Worm (Caenorhabditis elegans) whole organism, mixed stage, embryonic: ENCODE results near the gene Y48C3A.20.

ENCODE experiments used
- blmp-1 ChIP-seq: fragments of 150-350 bp; optimal IDR thresholded peaks from 2 replicates; lab custom pipeline; 2014; ENCODE audit warnings: missing biosample characterization, missing genetic modification characterization
- lin-13 ChIP-seq: fragments of 150-350 bp; optimal IDR thresholded peaks from 2 replicates; lab custom pipeline; 2014; ENCODE audit warnings: missing biosample characterization, missing genetic modification characterization
- nhr-2 ChIP-seq: fragments of 150-350 bp; optimal IDR thresholded peaks from 2 replicates; lab custom pipeline; 2014; ENCODE audit warnings: missing biosample characterization, missing genetic modification characterization
- nhr-237 ChIP-seq: fragments of 150-350 bp; optimal IDR thresholded peaks from 2 replicates; lab custom pipeline; 2014; ENCODE audit warnings: missing biosample characterization, missing genetic modification characterization
- nhr-76 ChIP-seq: sonication (generic microtip); optimal IDR thresholded peaks from 2 replicates; lab custom pipeline; 2017; ENCODE audit warnings: missing biosample characterization, missing genetic modification characterization
- pha-4 ChIP-seq: fragments of 150-350 bp; optimal IDR thresholded peaks from 2 replicates; lab custom pipeline; 2018; ENCODE audit warnings: missing biosample characterization, missing genetic modification reagents, missing genetic modification characterization
- unc-39 ChIP-seq: fragments of 150-350 bp; optimal IDR thresholded peaks from 2 replicates; lab custom pipeline; 2014; ENCODE audit warnings: missing biosample characterization, missing genetic modification characterization

- TF ChIP-seq blmp-1 (no peak), nhr-2 (no peak), nhr-237 (tag; lab: Kevin White, UChicago) (no peak), pha-4 (tag; lab: Kevin White, UChicago) (no peak), nhr-76 (no peak), unc-39 (no peak), lin-13 (tag; lab: Kevin White, UChicago) (no peak)
Measured at ce11 chrII:13321235-13321634, 48.2 kb upstream of the Y48C3A.20 start.
